Worm (Caenorhabditis elegans) whole organism, L3 larva: Measurements from ENCODE around the gene pix-1.

Experiments
- ceh-9 ChIP-seq: sonication (generic microtip); optimal IDR thresholded peaks from 2 replicates; lab custom pipeline; 2018; ENCODE audit warnings: missing biosample characterization, missing genetic modification characterization
- nhr-11 ChIP-seq: fragments of 150-350 bp; optimal IDR thresholded peaks from 2 replicates; lab custom pipeline; 2014; ENCODE audit warnings: missing biosample characterization, missing genetic modification characterization
- nhr-25 ChIP-seq: sonication (generic microtip); optimal IDR thresholded peaks from 2 replicates; lab custom pipeline; 2017; ENCODE audit warnings: missing biosample characterization, missing genetic modification characterization
- nhr-77 ChIP-seq: fragments of 150-350 bp; optimal IDR thresholded peaks from 2 replicates; lab custom pipeline; 2014; ENCODE audit warnings: missing biosample characterization, missing genetic modification characterization
- pha-4 ChIP-seq: fragments of 150-350 bp; optimal IDR thresholded peaks from 2 replicates; lab custom pipeline; 2014; ENCODE audit warnings: missing biosample characterization, missing genetic modification reagents, missing genetic modification characterization
- unc-39 ChIP-seq: sonication (generic microtip); optimal IDR thresholded peaks from 4 replicates; lab custom pipeline; 2017; ENCODE audit warnings: missing biosample characterization, missing genetic modification characterization
- ztf-11 ChIP-seq: fragments of 150-350 bp; optimal IDR thresholded peaks from 2 replicates; lab custom pipeline; 2014; ENCODE audit warnings: missing biosample characterization, missing genetic modification characterization

ce11 chrX:13706607-13707006 is 20.5 kb upstream of the pix-1 start, which contains the start of gene K02D3.1:
- TF ChIP-seq nhr-77 (tag; lab: Kevin White, UChicago) (no peak), unc-39 (tag; lab: Kevin White, UChicago) (no peak), nhr-11 (no peak), nhr-25 (no peak), ztf-11 (tag; lab: Kevin White, UChicago) (no peak), ceh-9 (no peak), pha-4 (tag; lab: Kevin White, UChicago) (no peak)
